Worm (Caenorhabditis elegans) whole organism, L4 larva: Measurements from ENCODE around the gene ldp-1.

Source experiments
- F10B5.3 ChIP-seq: sonication (generic microtip); optimal IDR thresholded peaks from 2 replicates; lab custom pipeline; 2016; ENCODE audit warnings: mild to moderate bottlenecking, missing genetic modification characterization, missing compliant biosample characterization
- F37D6.2 ChIP-seq: sonication (generic microtip); optimal IDR thresholded peaks from 2 replicates; lab custom pipeline; 2016; ENCODE audit warnings: mild to moderate bottlenecking, missing genetic modification characterization, missing compliant biosample characterization
- T20F7.1 ChIP-seq: fragments of 200-800 bp; sonication (Bioruptor generic); optimal IDR thresholded peaks from 2 replicates; lab custom pipeline; 2018; ENCODE audit warnings: mild to moderate bottlenecking, missing genetic modification characterization, missing compliant biosample characterization
- Y75B8A.6 ChIP-seq: fragments of 200-800 bp; sonication (Bioruptor generic); IDR thresholded peaks from 2 replicates; pipeline ENCODE4 v1.3.6; 2022; ENCODE audit warnings: missing genetic modification reagents, missing genetic modification characterization, missing compliant biosample characterization
- ZK337.2 ChIP-seq: fragments of 200-800 bp; sonication (Bioruptor generic); IDR thresholded peaks from 2 replicates; pipeline ENCODE4 v1.3.6; 2022; ENCODE audit warnings: missing genetic modification reagents, missing genetic modification characterization, missing compliant biosample characterization
- aha-1 ChIP-seq: fragments of 150-350 bp; peaks from one replicate; lab custom pipeline; 2014; ENCODE audit warnings: missing biosample characterization, missing genetic modification characterization
- arid-1 ChIP-seq: fragments of 200-800 bp; sonication (Bioruptor generic); conservative IDR thresholded peaks from 2 replicates; pipeline ENCODE4 v1.3.6; 2022; ENCODE audit warnings: missing genetic modification reagents, missing genetic modification characterization, missing compliant biosample characterization
- ceh-62 ChIP-seq: sonication (generic microtip); optimal IDR thresholded peaks from 2 replicates; lab custom pipeline; 2017; ENCODE audit warnings: missing biosample characterization, missing genetic modification characterization
- ceh-82 ChIP-seq: sonication (generic microtip); optimal IDR thresholded peaks from 2 replicates; lab custom pipeline; 2017; ENCODE audit warnings: missing biosample characterization, missing genetic modification characterization
- cey-2 ChIP-seq: sonication (generic microtip); optimal IDR thresholded peaks from 3 replicates; lab custom pipeline; 2017; ENCODE audit warnings: missing genetic modification characterization, mild to moderate bottlenecking, missing compliant biosample characterization, antibody characterized with exemption, borderline replicate concordance; ENCODE audit not compliant: insufficient read depth
- ctbp-1 ChIP-seq: fragments of 200-800 bp; sonication (Bioruptor generic); IDR thresholded peaks from 2 replicates; pipeline ENCODE4 v1.3.6; 2022; ENCODE audit warnings: missing genetic modification reagents, missing genetic modification characterization, missing compliant biosample characterization
- daf-16 ChIP-seq, 3 experiments: sonication (generic microtip); optimal IDR thresholded peaks; 2 replicates each; lab custom pipeline; 2016 to 2017; ENCODE audit warnings: missing genetic modification characterization in 3 of 3, missing genetic modification reagents in 3 of 3, mild to moderate bottlenecking in 2 of 3, missing compliant biosample characterization in 2 of 3, missing biosample characterization in 1 of 3, moderate library complexity in 1 of 3
- daf-19 ChIP-seq: fragments of 200-800 bp; sonication (Bioruptor generic); conservative IDR thresholded peaks from 2 replicates; pipeline ENCODE4 v1.3.6; 2022; ENCODE audit warnings: missing genetic modification characterization, missing compliant biosample characterization
- dmd-6 ChIP-seq: fragments of 200-800 bp; sonication (Bioruptor generic); IDR thresholded peaks from 2 replicates; pipeline ENCODE4 v1.3.6; 2022; ENCODE audit warnings: missing genetic modification reagents, missing genetic modification characterization, missing compliant biosample characterization
- dpl-1 ChIP-seq: fragments of 150-350 bp; optimal IDR thresholded peaks from 2 replicates; lab custom pipeline; 2014; ENCODE audit warnings: missing biosample characterization, missing genetic modification reagents, missing genetic modification characterization
- dve-1 ChIP-seq: sonication (generic microtip); optimal IDR thresholded peaks from 2 replicates; lab custom pipeline; 2017; ENCODE audit warnings: antibody characterized with exemption, mild to moderate bottlenecking, missing genetic modification characterization, missing compliant biosample characterization; ENCODE audit not compliant: insufficient read depth
- egl-43 ChIP-seq: fragments of 200-800 bp; sonication (Bioruptor generic); IDR thresholded peaks from 2 replicates; pipeline ENCODE4 v1.3.6; 2022; ENCODE audit warnings: missing genetic modification reagents, missing genetic modification characterization, missing compliant biosample characterization
- hif-1 ChIP-seq, 2 experiments: sonication (generic microtip); optimal IDR thresholded peaks; 2 replicates each; lab custom pipeline; 2016 to 2017; ENCODE audit warnings: missing compliant biosample characterization in 2 of 2, missing genetic modification characterization in 2 of 2, missing genetic modification reagents in 2 of 2, missing genotype in 2 of 2, mild to moderate bottlenecking in 1 of 2
- hlh-11 ChIP-seq: fragments of 200-800 bp; sonication (Bioruptor generic); optimal IDR thresholded peaks from 2 replicates; lab custom pipeline; 2018; ENCODE audit warnings: mild to moderate bottlenecking, missing genetic modification characterization, missing compliant biosample characterization
- hlh-30 ChIP-seq: sonication (generic microtip); optimal IDR thresholded peaks from 2 replicates; lab custom pipeline; 2017; ENCODE audit warnings: antibody characterized with exemption, mild to moderate bottlenecking, missing genetic modification characterization, missing compliant biosample characterization; ENCODE audit not compliant: insufficient read depth
- hmg-1.1 ChIP-seq: fragments of 200-800 bp; sonication (Bioruptor generic); IDR thresholded peaks from 2 replicates; pipeline ENCODE4 v1.3.6; 2022; ENCODE audit warnings: missing genetic modification reagents, missing genetic modification characterization, missing compliant biosample characterization
- lsy-2 ChIP-seq, 2 experiments: fragments of 150-350 bp in 1 of 2; sonication (generic microtip) in 1 of 2; optimal IDR thresholded peaks; 2 replicates each; lab custom pipeline; 2014 to 2017; ENCODE audit warnings: missing biosample characterization in 2 of 2, missing genetic modification characterization in 2 of 2
- mdl-1 ChIP-seq, 2 experiments: fragments of 150-350 bp in 1 of 2; sonication (generic microtip) in 1 of 2; optimal IDR thresholded peaks; 2 replicates each; lab custom pipeline; 2014 to 2017; ENCODE audit warnings: missing biosample characterization in 2 of 2, missing genetic modification characterization in 2 of 2
- mep-1 ChIP-seq: fragments of 150-350 bp; sonication (generic microtip); optimal IDR thresholded peaks from 3 replicates; lab custom pipeline; 2014; ENCODE audit warnings: missing biosample characterization, missing genetic modification characterization
- mes-2 ChIP-seq: sonication (generic microtip); optimal IDR thresholded peaks from 2 replicates; lab custom pipeline; 2016; ENCODE audit warnings: missing genotype, mild to moderate bottlenecking, missing genetic modification characterization, missing compliant biosample characterization; ENCODE audit not compliant: poor library complexity, severe bottlenecking
- mxl-3 ChIP-seq: fragments of 200-800 bp; sonication (Bioruptor generic); optimal IDR thresholded peaks from 2 replicates; lab custom pipeline; 2018; ENCODE audit warnings: mild to moderate bottlenecking, missing genetic modification characterization, missing compliant biosample characterization
- nhr-10 ChIP-seq: fragments of 150-350 bp; optimal IDR thresholded peaks from 2 replicates; lab custom pipeline; 2014; ENCODE audit warnings: missing biosample characterization, missing genetic modification characterization
- nhr-11 ChIP-seq: fragments of 150-350 bp; optimal IDR thresholded peaks from 2 replicates; lab custom pipeline; 2014; ENCODE audit warnings: missing biosample characterization, missing genetic modification characterization
- nhr-25 ChIP-seq: sonication (generic microtip); optimal IDR thresholded peaks from 2 replicates; lab custom pipeline; 2017; ENCODE audit warnings: missing genetic modification characterization, mild to moderate bottlenecking, missing compliant biosample characterization, antibody characterized with exemption, moderate library complexity, borderline replicate concordance; ENCODE audit not compliant: insufficient read depth
- nhr-28 ChIP-seq: fragments of 150-350 bp; optimal IDR thresholded peaks from 2 replicates; lab custom pipeline; 2014; ENCODE audit warnings: missing biosample characterization, missing genetic modification characterization
- nhr-77 ChIP-seq: fragments of 150-350 bp; optimal IDR thresholded peaks from 2 replicates; lab custom pipeline; 2014; ENCODE audit warnings: missing biosample characterization, missing genetic modification characterization
- sdz-12 ChIP-seq: fragments of 200-800 bp; sonication (Bioruptor generic); optimal IDR thresholded peaks from 2 replicates; lab custom pipeline; 2018; ENCODE audit warnings: mild to moderate bottlenecking, missing genetic modification characterization, missing compliant biosample characterization
- set-16 ChIP-seq: fragments of 200-800 bp; sonication (Bioruptor generic); IDR thresholded peaks from 2 replicates; pipeline ENCODE4 v1.3.6; 2022; ENCODE audit warnings: missing genetic modification reagents, missing genetic modification characterization, missing compliant biosample characterization
- spr-1 ChIP-seq: sonication (generic microtip); optimal IDR thresholded peaks from 2 replicates; lab custom pipeline; 2016; ENCODE audit warnings: mild to moderate bottlenecking, missing genetic modification characterization, missing compliant biosample characterization
- tra-1 ChIP-seq: fragments of 200-800 bp; sonication (Bioruptor generic); IDR thresholded peaks from 2 replicates; pipeline ENCODE4 v1.3.6; 2022; ENCODE audit warnings: missing genetic modification reagents, missing genetic modification characterization, missing compliant biosample characterization
- vab-7 ChIP-seq: fragments of 200-800 bp; sonication (Bioruptor generic); IDR thresholded peaks from 2 replicates; pipeline ENCODE4 v1.3.6; 2022; ENCODE audit warnings: missing genetic modification reagents, missing genetic modification characterization, missing compliant biosample characterization
- ztf-11 ChIP-seq: fragments of 150-350 bp; optimal IDR thresholded peaks from 2 replicates; lab custom pipeline; 2014; ENCODE audit warnings: missing biosample characterization, missing genetic modification characterization

ldp-1 gene

DNA sequence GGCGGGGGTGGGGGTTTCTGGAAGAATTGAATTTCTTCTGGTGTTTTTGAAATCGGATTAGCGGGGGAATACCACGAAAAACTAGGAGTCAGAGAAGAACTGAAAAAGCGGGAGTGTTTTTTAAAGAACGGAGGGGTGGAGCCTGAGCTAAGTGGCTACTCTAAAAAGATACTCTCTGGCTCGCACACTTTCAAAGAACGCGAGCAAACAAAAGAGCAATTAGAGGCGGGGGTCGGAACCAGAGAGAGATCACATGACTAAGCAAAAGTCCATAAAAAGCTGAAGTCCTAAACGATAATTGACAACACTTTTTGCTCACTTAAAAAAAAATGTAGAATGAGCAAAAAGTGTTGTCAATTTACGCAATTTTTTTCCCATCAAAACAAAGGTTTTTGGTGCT lies 7.0 kb downstream of the ldp-1 start (continued):
- TF ChIP-seq nhr-10 (tag; lab: Kevin White, UChicago) (no peak), sdz-12 (no peak), cey-2 (tag; lab: Kevin White, UChicago) (no peak), nhr-25 (no peak), hmg-1.1 (GFP tag; lab: Robert Waterston, UW) (no peak), daf-19 (GFP tag; lab: Robert Waterston, UW) (no peak), ctbp-1 (GFP tag; lab: Robert Waterston, UW) (no peak), mdl-1 (tag; optimal IDR thresholded peaks at IDR 0.05; lab: Kevin White, UChicago) (no peak), ZK337.2 (GFP tag; lab: Robert Waterston, UW) (no peak), tra-1 (GFP tag; lab: Robert Waterston, UW) (no peak), ceh-62 (tag; lab: Kevin White, UChicago) (no peak), nhr-77 (no peak), ztf-11 (tag; lab: Kevin White, UChicago) (no peak), vab-7 (no peak), dpl-1 (GFP tag; lab: Kevin White, UChicago) (no peak), spr-1 (tag; lab: Kevin White, UChicago) (no peak), egl-43 (GFP tag; lab: Robert Waterston, UW) (peak; percentile 20; the same call in 1 of the 2 replicates), F10B5.3 (tag; lab: Kevin White, UChicago) (no peak), T20F7.1 (GFP tag; lab: Kevin White, UChicago) (no peak)

ce11 chrV:2135323-2135722 lies 8.0 kb downstream of the ldp-1 start:
- peak; percentile 45; the same call in 1 of the 2 replicates for TF ChIP-seq arid-1 (GFP tag; lab: Robert Waterston, UW)
- peak; percentile 18 for TF ChIP-seq dpl-1 (GFP tag; lab: Kevin White, UChicago)
- TF ChIP-seq hlh-30 (tag; lab: Kevin White, UChicago), result peak; percentile 55
- peak; percentile 52 for TF ChIP-seq dmd-6 (GFP tag; lab: Robert Waterston, UW)
- TF ChIP-seq mdl-1 (tag; optimal IDR thresholded peaks at IDR 0.05; lab: Kevin White, UChicago), result peak in 1 of 2 experiments; percentile 68
- peak; percentile 36 for TF ChIP-seq mep-1 (tag; lab: Kevin White, UChicago)
- TF ChIP-seq lsy-2 (tag; optimal IDR thresholded peaks at IDR 0.05; lab: Kevin White, UChicago), result peak in 1 of 2 experiments; percentile 13
- no peak for TF ChIP-seq daf-19 (GFP tag; lab: Robert Waterston, UW)
- peak; percentile 69 for TF ChIP-seq nhr-11 (tag; lab: Kevin White, UChicago)
- TF ChIP-seq ctbp-1 (GFP tag; lab: Robert Waterston, UW), result peak; percentile 24; the same call in 1 of the 2 replicates
- peak; percentile 95 for TF ChIP-seq mxl-3
- peak; percentile 63 for TF ChIP-seq nhr-28 (tag; lab: Kevin White, UChicago)
- TF ChIP-seq dve-1, result peak; percentile 4
- no peak for TF ChIP-seq Y75B8A.6 (GFP tag; lab: Robert Waterston, UW)
- peak; percentile 60 for TF ChIP-seq aha-1 (tag; lab: Kevin White, UChicago)
- no peak for TF ChIP-seq ceh-82
- peak; percentile 40 for TF ChIP-seq mes-2 (tag; lab: Kevin White, UChicago)
- TF ChIP-seq F37D6.2 (tag; lab: Kevin White, UChicago), result no peak
- TF ChIP-seq hif-1 (tag; optimal IDR thresholded peaks at IDR 0.05; lab: Kevin White, UChicago), result peak in 1 of 2 experiments; percentile 7
- TF ChIP-seq hmg-1.1 (GFP tag; lab: Robert Waterston, UW), result peak; percentile 34; the same call in 1 of the 2 replicates
- TF ChIP-seq ZK337.2 (GFP tag; lab: Robert Waterston, UW), result 0 out of 2 replicates have a peak, but pooled peaks have one; percentile 8
- TF ChIP-seq set-16, result 0 out of 2 replicates have a peak, but pooled peaks have one; percentile 27
- no peak for TF ChIP-seq daf-16 (GFP tag; optimal IDR thresholded peaks at IDR 0.05; lab: Kevin White, UChicago)
- no peak for TF ChIP-seq daf-16 (tag; optimal IDR thresholded peaks at IDR 0.05; lab: Kevin White, UChicago)
- TF ChIP-seq hlh-11, result peak; percentile 61
